Worm (Caenorhabditis elegans) whole organism, L2 larva: ENCODE data around the gene fipr-6.

Experiments used
- C34F6.9 ChIP-seq: fragments of 150-350 bp; optimal IDR thresholded peaks from 2 replicates; lab custom pipeline; 2014; ENCODE audit warnings: missing biosample characterization, missing genetic modification characterization
- F13H6.1 ChIP-seq: sonication (generic microtip); optimal IDR thresholded peaks from 2 replicates; lab custom pipeline; 2016; ENCODE audit warnings: missing genetic modification characterization, missing compliant biosample characterization
- Y55F3AM.14 ChIP-seq: fragments of 200-800 bp; sonication (Bioruptor generic); optimal IDR thresholded peaks from 2 replicates; lab custom pipeline; 2018; ENCODE audit warnings: mild to moderate bottlenecking, missing genetic modification characterization, missing compliant biosample characterization
- ZK546.5 ChIP-seq: sonication (generic microtip); optimal IDR thresholded peaks from 2 replicates; lab custom pipeline; 2017; ENCODE audit warnings: missing biosample characterization, missing genetic modification characterization
- ama-1 ChIP-seq: fragments of 150-350 bp; optimal IDR thresholded peaks from 2 replicates; lab custom pipeline; 2018; ENCODE audit warnings: inconsistent platforms
- blmp-1 ChIP-seq: sonication (generic microtip); optimal IDR thresholded peaks from 2 replicates; lab custom pipeline; 2017; ENCODE audit warnings: missing genetic modification characterization, mild to moderate bottlenecking, missing compliant biosample characterization, antibody characterized with exemption, moderate library complexity; ENCODE audit not compliant: insufficient read depth
- ceh-16 ChIP-seq: fragments of 150-350 bp; optimal IDR thresholded peaks from 2 replicates; lab custom pipeline; 2014; ENCODE audit warnings: missing biosample characterization, missing genetic modification characterization
- ceh-82 ChIP-seq: fragments of 150-350 bp; optimal IDR thresholded peaks from 2 replicates; lab custom pipeline; 2014; ENCODE audit warnings: missing biosample characterization, missing genetic modification characterization
- crh-2 ChIP-seq: sonication (generic microtip); optimal IDR thresholded peaks from 2 replicates; lab custom pipeline; 2017; ENCODE audit warnings: missing biosample characterization, missing genetic modification characterization
- dmd-4 ChIP-seq: sonication (generic microtip); optimal IDR thresholded peaks from 2 replicates; lab custom pipeline; 2017; ENCODE audit warnings: missing biosample characterization, missing genetic modification characterization
- egl-27 ChIP-seq: sonication (generic microtip); optimal IDR thresholded peaks from 3 replicates; lab custom pipeline; 2017; ENCODE audit warnings: missing biosample characterization, missing genetic modification reagents, missing genetic modification characterization
- elt-1 ChIP-seq: fragments of 150-350 bp; optimal IDR thresholded peaks from 2 replicates; lab custom pipeline; 2014; ENCODE audit warnings: missing biosample characterization, missing genetic modification characterization
- elt-3 ChIP-seq: sonication (generic microtip); optimal IDR thresholded peaks from 2 replicates; lab custom pipeline; 2017; ENCODE audit warnings: missing biosample characterization, missing genetic modification characterization
- lin-11 ChIP-seq: fragments of 150-350 bp; sonication (generic microtip); optimal IDR thresholded peaks from 2 replicates; lab custom pipeline; 2014; ENCODE audit warnings: missing biosample characterization, missing genetic modification characterization, inconsistent platforms, mixed read lengths
- lin-13 ChIP-seq: fragments of 150-350 bp; optimal IDR thresholded peaks from 2 replicates; lab custom pipeline; 2014; ENCODE audit warnings: missing biosample characterization, missing genetic modification reagents, missing genetic modification characterization
- lsy-2 ChIP-seq, 2 experiments: fragments of 150-350 bp in 1 of 2; sonication (generic microtip) in 1 of 2; optimal IDR thresholded peaks; 2 replicates each; lab custom pipeline; 2014 to 2017; ENCODE audit warnings: missing biosample characterization in 2 of 2, missing genetic modification characterization in 2 of 2
- mab-5 ChIP-seq: fragments of 150-350 bp; optimal IDR thresholded peaks from 2 replicates; lab custom pipeline; 2014; ENCODE audit warnings: missing biosample characterization, missing genetic modification characterization
- nhr-10 ChIP-seq: sonication (generic microtip); optimal IDR thresholded peaks from 2 replicates; lab custom pipeline; 2017; ENCODE audit warnings: missing biosample characterization, missing genetic modification characterization
- nhr-11 ChIP-seq: fragments of 150-350 bp; optimal IDR thresholded peaks from 2 replicates; lab custom pipeline; 2014; ENCODE audit warnings: missing biosample characterization, missing genetic modification characterization
- nhr-12 ChIP-seq: fragments of 150-350 bp; optimal IDR thresholded peaks from 2 replicates; lab custom pipeline; 2014; ENCODE audit warnings: missing biosample characterization, missing genetic modification characterization
- nhr-129 ChIP-seq: fragments of 150-350 bp; optimal IDR thresholded peaks from 2 replicates; lab custom pipeline; 2014; ENCODE audit warnings: missing biosample characterization, missing genetic modification characterization
- nhr-21 ChIP-seq: fragments of 150-350 bp; optimal IDR thresholded peaks from 2 replicates; lab custom pipeline; 2014; ENCODE audit warnings: missing biosample characterization, missing genetic modification characterization
- nhr-6 ChIP-seq: fragments of 150-350 bp; optimal IDR thresholded peaks from 2 replicates; lab custom pipeline; 2014; ENCODE audit warnings: missing biosample characterization, missing genetic modification characterization
- sem-4 ChIP-seq: fragments of 150-350 bp; optimal IDR thresholded peaks from 2 replicates; lab custom pipeline; 2014; ENCODE audit warnings: missing biosample characterization, missing genetic modification reagents, missing genetic modification characterization
- skn-1 ChIP-seq: sonication (generic microtip); optimal IDR thresholded peaks from 2 replicates; lab custom pipeline; 2017; ENCODE audit warnings: missing biosample characterization, missing genetic modification characterization
- sma-3 ChIP-seq: sonication (generic microtip); optimal IDR thresholded peaks from 2 replicates; lab custom pipeline; 2016; ENCODE audit warnings: missing genetic modification reagents, missing genetic modification characterization, missing compliant biosample characterization
- unc-39 ChIP-seq: fragments of 150-350 bp; optimal IDR thresholded peaks from 2 replicates; lab custom pipeline; 2014; ENCODE audit warnings: missing biosample characterization, missing genetic modification characterization
- unc-55 ChIP-seq: fragments of 150-350 bp; sonication (generic microtip); optimal IDR thresholded peaks from 3 replicates; lab custom pipeline; 2014; ENCODE audit warnings: missing biosample characterization, missing genetic modification reagents, missing genetic modification characterization
- unc-62 ChIP-seq: fragments of 150-350 bp; optimal IDR thresholded peaks from 2 replicates; lab custom pipeline; 2014; ENCODE audit warnings: missing biosample characterization, missing genetic modification reagents, missing genetic modification characterization
- ztf-1 ChIP-seq: fragments of 200-800 bp; sonication (Bioruptor generic); conservative IDR thresholded peaks from 2 replicates; pipeline ENCODE4 v1.3.6; 2022; ENCODE audit warnings: missing genetic modification characterization, missing compliant biosample characterization
- ztf-11 ChIP-seq: sonication (generic microtip); optimal IDR thresholded peaks from 2 replicates; lab custom pipeline; 2017; ENCODE audit warnings: missing biosample characterization, missing genetic modification characterization
- ztf-4 ChIP-seq: fragments of 150-350 bp; optimal IDR thresholded peaks from 2 replicates; lab custom pipeline; 2014; ENCODE audit warnings: missing biosample characterization, missing genetic modification characterization

fipr-6 gene

ce11 chrV:10237171-10237570, 6.1 kb downstream of the fipr-6 start:
- TF ChIP-seq F13H6.1 (tag; lab: Kevin White, UChicago) (no peak), ztf-1 (no peak), unc-62 (GFP tag; lab: Kevin White, UChicago) (no peak), elt-3 (tag; lab: Kevin White, UChicago) (no peak), ZK546.5 (no peak), C34F6.9 (tag; lab: Kevin White, UChicago) (no peak), sma-3 (GFP tag; lab: Kevin White, UChicago) (no peak), Y55F3AM.14 (GFP tag; lab: Kevin White, UChicago) (no peak), ceh-82 (tag; lab: Kevin White, UChicago) (no peak), unc-55 (GFP tag; lab: Kevin White, UChicago) (no peak), ceh-16 (no peak), dmd-4 (tag; lab: Kevin White, UChicago) (no peak), elt-1 (tag; lab: Kevin White, UChicago) (no peak), ztf-4 (tag; lab: Kevin White, UChicago) (no peak), mab-5 (tag; lab: Kevin White, UChicago) (no peak)
- TF ChIP-seq, all 48 proteins: peak for 0

- TF ChIP-seq sem-4 (tag; lab: Kevin White, UChicago): no peak
- no peak for TF ChIP-seq C34F6.9 (tag; lab: Kevin White, UChicago)
- TF ChIP-seq nhr-11 (tag; lab: Kevin White, UChicago): no peak
- TF ChIP-seq unc-39 (tag; lab: Kevin White, UChicago): no peak
- TF ChIP-seq sma-3 (GFP tag; lab: Kevin White, UChicago): no peak
- TF ChIP-seq nhr-129 (tag; lab: Kevin White, UChicago): no peak
- TF ChIP-seq elt-3 (tag; lab: Kevin White, UChicago): no peak
- no peak for TF ChIP-seq egl-27 (tag; lab: Kevin White, UChicago)
- TF ChIP-seq ZK546.5: no peak
- no peak for TF ChIP-seq crh-2 (tag; lab: Kevin White, UChicago)
- no peak for TF ChIP-seq Y55F3AM.14 (GFP tag; lab: Kevin White, UChicago)
- no peak for TF ChIP-seq ztf-11 (tag; lab: Kevin White, UChicago)
- TF ChIP-seq elt-1 (tag; lab: Kevin White, UChicago): no peak
- no peak for TF ChIP-seq nhr-12 (tag; lab: Kevin White, UChicago)
- TF ChIP-seq unc-55 (GFP tag; lab: Kevin White, UChicago): no peak
Measured at ce11 chrV:10237959-10238444, 7.0 kb downstream of the fipr-6 start.

- no peak for TF ChIP-seq nhr-10 (tag; lab: Kevin White, UChicago)
- peak in 1 of 2 experiments; percentile 43 for TF ChIP-seq lsy-2 (tag; optimal IDR thresholded peaks at IDR 0.05; lab: Kevin White, UChicago)
- TF ChIP-seq Y55F3AM.14 (GFP tag; lab: Kevin White, UChicago): no peak
- TF ChIP-seq lin-13: no peak
- peak; percentile 50 for TF ChIP-seq C34F6.9 (tag; lab: Kevin White, UChicago)
- no peak for TF ChIP-seq ztf-4 (tag; lab: Kevin White, UChicago)
- TF ChIP-seq lin-11 (tag; lab: Kevin White, UChicago): peak; percentile 64
- TF ChIP-seq nhr-21 (tag; lab: Kevin White, UChicago): no peak
- peak; percentile 33 for TF ChIP-seq unc-55 (GFP tag; lab: Kevin White, UChicago)
- no peak for TF ChIP-seq skn-1 (tag; lab: Kevin White, UChicago)
- TF ChIP-seq nhr-129 (tag; lab: Kevin White, UChicago): peak; percentile 29
- no peak for TF ChIP-seq sem-4 (tag; lab: Kevin White, UChicago)
- no peak for TF ChIP-seq unc-62 (GFP tag; lab: Kevin White, UChicago)
- TF ChIP-seq ama-1 (lab: Kevin White, UChicago): peak; percentile 29
Measured at ce11 chrV:10238665-10239064, 7.6 kb downstream of the fipr-6 start, which contains the start of gene fubl-1. TSS of gene fubl-1 (minus strand) at chrV:10238866.

- TF ChIP-seq nhr-21 (tag; lab: Kevin White, UChicago): no peak
- TF ChIP-seq nhr-6: no peak
- TF ChIP-seq nhr-11 (tag; lab: Kevin White, UChicago): no peak
- no peak for TF ChIP-seq egl-27 (tag; lab: Kevin White, UChicago)
- no peak for TF ChIP-seq lsy-2 (tag; optimal IDR thresholded peaks at IDR 0.05; lab: Kevin White, UChicago)
- TF ChIP-seq ztf-1: no peak
- no peak for TF ChIP-seq nhr-12 (tag; lab: Kevin White, UChicago)
- no peak for TF ChIP-seq blmp-1
Measured at ce11 chrV:10239861-10240260, 8.8 kb downstream of the fipr-6 start, which contains the start of gene fipr-8. TSS of gene fipr-8 (minus strand) at chrV:10239961.
